Worm (Caenorhabditis elegans): ENCODE results near the gene ram-5.

The ram-5 gene

ce11 chrX:14543224-14543623, 6.7 kb upstream of the ram-5 start, which contains the start of gene T24C2.3:
T24C2.3 (plus strand) TSS chrX:14543524.
- no peak for TF ChIP-seq nhr-129 (tag; optimal IDR thresholded peaks at IDR 0.05)
- no peak for TF ChIP-seq mdl-1 (tag; optimal IDR thresholded peaks at IDR 0.05)
- no peak for TF ChIP-seq ZK546.5 (tag; optimal IDR thresholded peaks at IDR 0.05)
- TF ChIP-seq lin-13 (GFP tag; optimal IDR thresholded peaks at IDR 0.05), result no peak
- no peak for TF ChIP-seq sma-3 (GFP tag; optimal IDR thresholded peaks at IDR 0.05)
- TF ChIP-seq ztf-1 (GFP tag; conservative IDR thresholded peaks at IDR 0.05), result no peak
- TF ChIP-seq unc-39 (tag; optimal IDR thresholded peaks at IDR 0.05), result no peak
- TF ChIP-seq elt-3 (tag; optimal IDR thresholded peaks at IDR 0.05), result no peak
- TF ChIP-seq lin-11 (tag; optimal IDR thresholded peaks at IDR 0.05), result no peak

ce11 chrX:14545543-14545942, 4.4 kb upstream of the ram-5 start, which contains the start of gene enri-2:
enri-2 (plus strand) TSS chrX:14545843.
- no peak for TF ChIP-seq ama-1 (optimal IDR thresholded peaks at IDR 0.05)
- TF ChIP-seq dmd-4 (tag; optimal IDR thresholded peaks at IDR 0.05), result no peak
- TF ChIP-seq mab-5 (tag; optimal IDR thresholded peaks at IDR 0.05), result no peak

- TF ChIP-seq sma-9 (GFP tag; optimal IDR thresholded peaks at IDR 0.05) (peak; percentile 23), sma-9 (tag; optimal IDR thresholded peaks at IDR 0.05) (no peak), nhr-6 (tag; optimal IDR thresholded peaks at IDR 0.05) (no peak)
Measured at ce11 chrX:14556403-14556802, 6.5 kb downstream of the ram-5 start.

ce11 chrX:14557352-14557935, 7.5 kb downstream of the ram-5 start:
- TF ChIP-seq elt-1 (tag; optimal IDR thresholded peaks at IDR 0.05) (no peak), ztf-11 (tag; optimal IDR thresholded peaks at IDR 0.05) (no peak), snpc-4 (tag; optimal IDR thresholded peaks at IDR 0.05) (peak; percentile 28), nhr-12 (tag; optimal IDR thresholded peaks at IDR 0.05) (no peak), lsy-2 (tag; optimal IDR thresholded peaks at IDR 0.05) (peak; percentile 20 to 44), skn-1 (tag; optimal IDR thresholded peaks at IDR 0.05) (no peak), nhr-129 (tag; optimal IDR thresholded peaks at IDR 0.05) (peak; percentile 77), sma-9 (GFP tag; optimal IDR thresholded peaks at IDR 0.05) (peak; percentile 97), sma-9 (tag; optimal IDR thresholded peaks at IDR 0.05) (no peak), zag-1 (tag; optimal IDR thresholded peaks at IDR 0.05) (peak; percentile 70), C34F6.9 (tag; optimal IDR thresholded peaks at IDR 0.05) (peak; percentile 42), sem-4 (tag; optimal IDR thresholded peaks at IDR 0.05) (peak; percentile 52), Y55F3AM.14 (GFP tag; optimal IDR thresholded peaks at IDR 0.05) (peak; percentile 13), nhr-10 (tag; optimal IDR thresholded peaks at IDR 0.05) (no peak), mdl-1 (tag; optimal IDR thresholded peaks at IDR 0.05) (peak; percentile 28 to 52), unc-55 (GFP tag; optimal IDR thresholded peaks at IDR 0.05) (peak; percentile 28), lin-13 (GFP tag; optimal IDR thresholded peaks at IDR 0.05) (peak; percentile 47), F13H6.1 (tag; optimal IDR thresholded peaks at IDR 0.05) (peak; percentile 66)

- TF ChIP-seq nhr-6 (tag; optimal IDR thresholded peaks at IDR 0.05) (peak; percentile 22), aly-2 (tag; optimal IDR thresholded peaks at IDR 0.05) (no peak), sem-4 (tag; optimal IDR thresholded peaks at IDR 0.05) (no peak), snpc-4 (tag; optimal IDR thresholded peaks at IDR 0.05) (no peak), unc-39 (tag; optimal IDR thresholded peaks at IDR 0.05) (no peak), nhr-10 (tag; optimal IDR thresholded peaks at IDR 0.05) (no peak), peb-1 (tag; optimal IDR thresholded peaks at IDR 0.05) (no peak), ceh-16 (tag; optimal IDR thresholded peaks at IDR 0.05) (no peak), blmp-1 (tag; optimal IDR thresholded peaks at IDR 0.05; ENCODE audit: insufficient read depth) (peak; percentile 79), nhr-129 (tag; optimal IDR thresholded peaks at IDR 0.05) (peak; percentile 2), unc-55 (GFP tag; optimal IDR thresholded peaks at IDR 0.05) (no peak), mab-5 (tag; optimal IDR thresholded peaks at IDR 0.05) (no peak), nhr-21 (tag; optimal IDR thresholded peaks at IDR 0.05) (no peak), R02D3.7 (tag; optimal IDR thresholded peaks at IDR 0.05) (no peak), elt-3 (tag; optimal IDR thresholded peaks at IDR 0.05) (no peak), dmd-4 (tag; optimal IDR thresholded peaks at IDR 0.05) (no peak), nhr-77 (tag; optimal IDR thresholded peaks at IDR 0.05) (no peak), fos-1 (tag; optimal IDR thresholded peaks at IDR 0.05) (peak; percentile 13), sma-9 (GFP tag; optimal IDR thresholded peaks at IDR 0.05) (peak; percentile 47), sma-9 (tag; optimal IDR thresholded peaks at IDR 0.05) (no peak), nhr-23 (tag; optimal IDR thresholded peaks at IDR 0.05) (no peak), ztf-1 (GFP tag; conservative IDR thresholded peaks at IDR 0.05) (no peak), Y55F3AM.14 (GFP tag; optimal IDR thresholded peaks at IDR 0.05) (no peak), ama-1 (optimal IDR thresholded peaks at IDR 0.05) (no peak), nhr-237 (tag; optimal IDR thresholded peaks at IDR 0.05) (no peak), crh-2 (tag; optimal IDR thresholded peaks at IDR 0.05) (peak; percentile 49), C34F6.9 (tag; optimal IDR thresholded peaks at IDR 0.05) (no peak), nhr-12 (tag; optimal IDR thresholded peaks at IDR 0.05) (no peak), lin-11 (tag; optimal IDR thresholded peaks at IDR 0.05) (no peak), ztf-11 (tag; optimal IDR thresholded peaks at IDR 0.05) (no peak), ceh-82 (tag; optimal IDR thresholded peaks at IDR 0.05) (no peak), egl-27 (tag; optimal IDR thresholded peaks at IDR 0.05) (no peak), sma-3 (GFP tag; optimal IDR thresholded peaks at IDR 0.05) (peak; percentile 60), zag-1 (tag; optimal IDR thresholded peaks at IDR 0.05) (no peak)
Measured at ce11 chrX:14557936-14558554, 8.1 kb downstream of the ram-5 start, which contains the start of gene nhr-3. nhr-3 (plus strand) TSS chrX:14558504.

All from whole organism, L2 larva.